Worm (Caenorhabditis elegans) whole organism, midembryonic: ENCODE measurements around the gene sdpn-1.
A peak's percentile ranks its signal among the peaks of the same experiment; 100 is the strongest.

ENCODE experiments used
- T22C8.4 ChIP-seq: fragments of 200-800 bp; sonication (Bioruptor generic); IDR thresholded peaks from 2 replicates; pipeline ENCODE4 v1.3.6; 2022; ENCODE audit warnings: missing genetic modification characterization, missing compliant biosample characterization
- cog-1 ChIP-seq: sonication (generic microtip); optimal IDR thresholded peaks from 2 replicates; lab custom pipeline; 2016; ENCODE audit warnings: missing genetic modification characterization, missing compliant biosample characterization
- flt-1 ChIP-seq: fragments of 200-800 bp; sonication (Bioruptor generic); IDR thresholded peaks from 2 replicates; pipeline ENCODE4 v1.3.6; 2022; ENCODE audit warnings: missing genetic modification characterization, missing compliant biosample characterization
- klf-2 ChIP-seq: fragments of 200-800 bp; sonication (Bioruptor generic); conservative IDR thresholded peaks from 2 replicates; pipeline ENCODE4 v1.3.6; 2022; ENCODE audit warnings: missing genetic modification reagents, missing genetic modification characterization, missing compliant biosample characterization
- med-1 ChIP-seq: sonication (generic microtip); optimal IDR thresholded peaks from 2 replicates; lab custom pipeline; 2017; ENCODE audit warnings: missing genetic modification characterization, mild to moderate bottlenecking, missing compliant biosample characterization, antibody characterized with exemption, missing genetic modification reagents; ENCODE audit not compliant: insufficient read depth
- ref-1 ChIP-seq: fragments of 200-800 bp; sonication (Bioruptor generic); conservative IDR thresholded peaks from 2 replicates; pipeline ENCODE4 v1.3.6; 2022; ENCODE audit warnings: missing genetic modification reagents, missing genetic modification characterization, missing compliant biosample characterization
- tab-1 ChIP-seq: fragments of 200-800 bp; sonication (Bioruptor generic); IDR thresholded peaks from 2 replicates; pipeline ENCODE4 v1.3.6; 2022; ENCODE audit warnings: missing genetic modification characterization, missing compliant biosample characterization
- ztf-23 ChIP-seq: fragments of 200-800 bp; sonication (Bioruptor generic); IDR thresholded peaks from 2 replicates; pipeline ENCODE4 v1.3.6; 2022; ENCODE audit warnings: missing genetic modification reagents, missing genetic modification characterization, missing compliant biosample characterization
- ztf-29 ChIP-seq: fragments of 200-800 bp; sonication (Bioruptor generic); IDR thresholded peaks from 2 replicates; pipeline ENCODE4 v1.3.6; 2022; ENCODE audit warnings: missing genetic modification reagents, missing genetic modification characterization, missing compliant biosample characterization

Gene sdpn-1

DNA sequence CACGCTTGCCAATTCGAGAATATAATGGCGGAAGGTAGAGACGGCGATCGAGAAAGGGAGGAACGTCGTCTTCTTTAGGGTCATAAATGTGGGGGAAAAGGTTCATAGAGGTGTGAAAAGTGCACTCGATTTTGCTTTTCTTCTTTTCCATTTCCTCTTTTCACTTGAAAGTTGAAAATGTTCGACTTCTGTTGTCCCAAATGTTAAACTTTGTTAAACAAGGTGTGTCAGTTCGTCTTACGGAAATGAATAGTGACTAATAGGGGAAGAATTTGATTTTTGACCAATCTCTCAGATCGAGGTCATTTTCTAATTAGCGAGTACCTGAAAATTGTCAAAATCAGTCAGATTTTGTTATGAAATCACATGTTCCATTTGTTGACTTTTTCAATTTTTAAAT is 6.8 kb upstream of the sdpn-1 start:
- TF ChIP-seq ztf-29: no peak
- TF ChIP-seq med-1 (GFP tag; lab: Kevin White, UChicago): no peak
- no peak for TF ChIP-seq ztf-23 (GFP tag; lab: Robert Waterston, UW)
- TF ChIP-seq tab-1 (GFP tag; lab: Robert Waterston, UW): no peak
- TF ChIP-seq cog-1 (tag; lab: Kevin White, UChicago): no peak
- no peak for TF ChIP-seq ref-1 (GFP tag; lab: Robert Waterston, UW)
- no peak for TF ChIP-seq klf-2 (GFP tag; lab: Robert Waterston, UW)
- no peak for TF ChIP-seq T22C8.4 (GFP tag; lab: Robert Waterston, UW)
- TF ChIP-seq flt-1 (GFP tag; lab: Robert Waterston, UW): no peak

DNA sequence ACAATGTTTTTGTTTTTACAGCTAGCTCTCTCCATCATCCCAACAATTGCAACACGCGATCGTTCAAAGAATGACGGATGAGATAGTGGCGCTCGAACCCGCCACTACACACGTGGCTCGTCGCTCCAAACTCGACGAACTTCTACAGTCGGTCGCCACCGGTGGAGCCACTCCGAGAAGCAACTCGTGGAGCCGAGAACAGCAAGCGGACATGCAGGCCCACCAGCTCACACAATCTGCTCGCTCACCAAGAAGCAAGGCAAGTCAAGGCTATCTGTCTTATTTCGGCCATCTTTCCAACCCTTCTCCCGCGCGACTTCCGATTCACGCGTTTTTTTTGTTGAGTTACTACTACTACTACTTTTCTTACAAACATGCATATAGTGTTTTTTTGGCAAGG is 5.6 kb upstream of the sdpn-1 start, which contains the start of the genes F45E1.1 and F45E1.2:
Gene F45E1.1 (plus strand): TSS at position 20 of the 400 bp plus-strand sequence.
Gene F45E1.2 (plus strand): TSS at position 71 of the 400 bp plus-strand sequence.
- TF ChIP-seq med-1 (GFP tag; lab: Kevin White, UChicago): no peak
- no peak for TF ChIP-seq flt-1 (GFP tag; lab: Robert Waterston, UW)
- TF ChIP-seq ref-1 (GFP tag; lab: Robert Waterston, UW): no peak

DNA sequence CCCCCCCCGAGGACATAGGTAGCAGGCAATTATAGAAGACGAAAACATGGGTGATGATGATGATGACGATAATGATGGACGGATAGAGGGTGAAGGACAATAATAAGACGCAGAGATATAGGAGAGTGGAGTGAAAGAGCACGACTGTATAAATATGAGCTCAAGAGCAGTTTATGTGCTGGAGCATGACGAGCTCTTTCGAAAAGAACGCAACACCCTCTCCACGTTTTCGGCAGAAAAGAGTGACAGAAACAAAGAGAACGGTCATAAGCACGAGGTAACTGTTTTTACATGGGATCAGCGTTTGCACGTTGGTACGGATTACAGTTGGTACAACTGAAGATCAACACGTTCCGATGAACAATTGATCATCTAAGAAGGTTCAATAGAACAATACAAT is 913 bp upstream of the sdpn-1 start:
- TF ChIP-seq ztf-23 (GFP tag; lab: Robert Waterston, UW) (no peak), T22C8.4 (GFP tag; lab: Robert Waterston, UW) (no peak), ztf-29 (no peak), ref-1 (GFP tag; lab: Robert Waterston, UW) (no peak), med-1 (GFP tag; lab: Kevin White, UChicago) (no peak), klf-2 (GFP tag; lab: Robert Waterston, UW) (no peak), tab-1 (GFP tag; lab: Robert Waterston, UW) (no peak), flt-1 (GFP tag; lab: Robert Waterston, UW) (no peak), cog-1 (tag; lab: Kevin White, UChicago) (no peak)

DNA sequence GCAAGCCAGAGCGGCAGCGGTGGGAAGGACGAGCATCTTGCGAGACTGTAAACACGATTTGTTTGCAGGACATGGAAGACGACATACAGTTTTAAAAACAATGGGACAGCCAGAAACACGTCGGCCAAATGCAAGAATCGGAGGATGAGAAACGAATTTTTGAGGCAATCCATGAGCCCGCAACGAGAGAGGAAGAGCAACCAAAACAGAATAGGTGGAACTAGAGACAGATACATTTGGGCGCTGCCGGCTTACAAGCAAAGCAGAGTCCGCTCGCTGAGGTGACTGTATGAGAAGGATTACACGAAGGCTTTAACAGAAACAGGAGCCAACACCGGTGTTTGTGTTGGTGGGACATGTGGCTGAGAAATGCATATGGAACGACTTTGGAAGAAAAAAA is 3.5 kb downstream of the sdpn-1 start:
- TF ChIP-seq tab-1 (GFP tag; lab: Robert Waterston, UW): no peak
- 0 out of 2 replicates have a peak, but pooled peaks have one; percentile 19 for TF ChIP-seq ztf-23 (GFP tag; lab: Robert Waterston, UW)

DNA sequence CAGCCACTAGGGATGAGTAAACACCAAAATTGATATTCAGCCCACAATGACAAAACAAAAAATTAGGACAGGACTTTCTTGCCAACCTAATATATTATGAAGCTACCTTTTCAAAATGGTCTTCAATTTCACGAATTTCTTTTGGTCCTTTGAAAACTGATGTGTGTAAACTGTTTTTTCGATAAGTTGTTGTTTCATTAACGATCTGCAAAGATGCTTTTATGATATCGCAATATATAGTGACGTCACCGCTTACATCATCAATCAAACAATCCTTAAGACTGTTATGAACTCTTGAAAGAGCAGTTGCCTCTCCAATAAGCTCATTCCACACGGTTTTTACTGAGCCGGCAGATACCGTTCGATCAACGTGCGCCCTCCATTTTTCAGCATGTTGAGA is 5.9 kb downstream of the sdpn-1 start:
- TF ChIP-seq T22C8.4 (GFP tag; lab: Robert Waterston, UW) (no peak), ztf-29 (no peak), ztf-23 (GFP tag; lab: Robert Waterston, UW) (no peak), cog-1 (tag; lab: Kevin White, UChicago) (no peak), klf-2 (GFP tag; lab: Robert Waterston, UW) (no peak), ref-1 (GFP tag; lab: Robert Waterston, UW) (no peak), med-1 (GFP tag; lab: Kevin White, UChicago) (no peak), tab-1 (GFP tag; lab: Robert Waterston, UW) (no peak), flt-1 (GFP tag; lab: Robert Waterston, UW) (no peak)

ce11 chrX:7990282-7990681 is 7.7 kb downstream of the sdpn-1 start:
- TF ChIP-seq klf-2 (GFP tag; lab: Robert Waterston, UW): no peak
- TF ChIP-seq flt-1 (GFP tag; lab: Robert Waterston, UW): no peak
- TF ChIP-seq cog-1 (tag; lab: Kevin White, UChicago): no peak
- no peak for TF ChIP-seq T22C8.4 (GFP tag; lab: Robert Waterston, UW)
- no peak for TF ChIP-seq ztf-23 (GFP tag; lab: Robert Waterston, UW)
- no peak for TF ChIP-seq med-1 (GFP tag; lab: Kevin White, UChicago)
- TF ChIP-seq ztf-29: no peak
- TF ChIP-seq tab-1 (GFP tag; lab: Robert Waterston, UW): no peak
- no peak for TF ChIP-seq ref-1 (GFP tag; lab: Robert Waterston, UW)

- TF ChIP-seq flt-1 (GFP tag; lab: Robert Waterston, UW) (no peak), tab-1 (GFP tag; lab: Robert Waterston, UW) (no peak), ref-1 (GFP tag; lab: Robert Waterston, UW) (no peak), med-1 (GFP tag; lab: Kevin White, UChicago) (no peak), ztf-29 (no peak), cog-1 (tag; lab: Kevin White, UChicago) (no peak), klf-2 (GFP tag; lab: Robert Waterston, UW) (no peak), ztf-23 (GFP tag; lab: Robert Waterston, UW) (no peak), T22C8.4 (GFP tag; lab: Robert Waterston, UW) (no peak)
Measured at ce11 chrX:7989155-7989554, 8.9 kb downstream of the sdpn-1 start.

ce11 chrX:7988457-7988856 is 9.6 kb downstream of the sdpn-1 start:
- TF ChIP-seq cog-1 (tag; lab: Kevin White, UChicago) (no peak), ref-1 (GFP tag; lab: Robert Waterston, UW) (no peak), T22C8.4 (GFP tag; lab: Robert Waterston, UW) (no peak), klf-2 (GFP tag; lab: Robert Waterston, UW) (no peak), tab-1 (GFP tag; lab: Robert Waterston, UW) (no peak), ztf-23 (GFP tag; lab: Robert Waterston, UW) (no peak), med-1 (GFP tag; lab: Kevin White, UChicago) (no peak), ztf-29 (no peak), flt-1 (GFP tag; lab: Robert Waterston, UW) (no peak)

DNA sequence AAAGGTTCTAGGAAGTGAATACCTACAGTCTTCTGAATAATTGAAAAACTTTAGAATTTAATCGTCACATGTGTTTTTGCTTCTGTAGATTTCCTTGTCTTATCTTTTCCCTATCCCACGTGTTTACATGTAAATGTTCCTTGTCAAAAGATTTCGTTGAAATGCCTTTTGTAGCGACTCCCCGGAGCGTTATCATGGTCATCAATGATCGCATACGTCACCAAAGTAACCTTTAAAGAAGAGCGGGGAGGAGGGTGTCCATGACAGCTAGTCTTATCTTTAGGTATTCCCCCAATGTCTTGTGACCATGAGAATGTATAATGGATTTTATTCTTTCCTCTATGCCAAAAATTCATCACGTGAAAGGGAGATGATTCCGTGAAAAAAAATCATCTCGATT is 11.1 kb downstream of the sdpn-1 start:
- no peak for TF ChIP-seq klf-2 (GFP tag; lab: Robert Waterston, UW)

ce11 chrX:7985495-7986029 is 12.5 kb downstream of the sdpn-1 start, which contains the start of gene F45E1.4:
F45E1.4 (plus strand) TSS chrX:7985979.
- TF ChIP-seq ztf-29: no peak
- TF ChIP-seq tab-1 (GFP tag; lab: Robert Waterston, UW): no peak
- TF ChIP-seq ztf-23 (GFP tag; lab: Robert Waterston, UW): no peak
- TF ChIP-seq med-1 (GFP tag; lab: Kevin White, UChicago): no peak
- TF ChIP-seq cog-1 (tag; lab: Kevin White, UChicago): no peak
- no peak for TF ChIP-seq klf-2 (GFP tag; lab: Robert Waterston, UW)
